Worm (Caenorhabditis elegans): Measurements from ENCODE around the gene T05C12.9.

- TF ChIP-seq ama-1 (optimal IDR thresholded peaks at IDR 0.05): no peak
- TF ChIP-seq K09A11.1 (tag; optimal IDR thresholded peaks at IDR 0.05; ENCODE audit: insufficient read depth): no peak
- TF ChIP-seq dve-1 (tag; optimal IDR thresholded peaks at IDR 0.05): no peak
- TF ChIP-seq npax-4 (tag; optimal IDR thresholded peaks at IDR 0.05): no peak
- no peak for TF ChIP-seq ceh-2 (tag; optimal IDR thresholded peaks at IDR 0.05)
- no peak for TF ChIP-seq pax-1 (tag; optimal IDR thresholded peaks at IDR 0.05)
- TF ChIP-seq hlh-30 (tag; optimal IDR thresholded peaks at IDR 0.05; ENCODE audit: insufficient read depth): no peak
- no peak for TF ChIP-seq ceh-9 (tag; optimal IDR thresholded peaks at IDR 0.05)
- no peak for TF ChIP-seq pha-4 (tag; optimal IDR thresholded peaks at IDR 0.05)
- TF ChIP-seq ceh-45 (GFP tag; IDR thresholded peaks at IDR 0.05): no peak
- no peak for TF ChIP-seq mec-3 (tag; optimal IDR thresholded peaks at IDR 0.05; ENCODE audit: borderline replicate concordance)
- TF ChIP-seq pag-3 (tag; optimal IDR thresholded peaks at IDR 0.05; ENCODE audit: borderline replicate concordance): no peak
- TF ChIP-seq lim-6 (tag; optimal IDR thresholded peaks at IDR 0.05): no peak
- no peak for TF ChIP-seq sox-4 (tag; optimal IDR thresholded peaks at IDR 0.05)
Observed at ce11 chrII:8220267-8220666, 27.2 kb upstream of the T05C12.9 start.
